Fruit fly (Drosophila melanogaster): Measurements from ENCODE around the gene CG18749.

dm6 chr3R:8251532-8251931 lies 7.7 kb downstream of the CG18749 start:
- no peak for TF ChIP-seq Mnt (GFP tag; optimal IDR thresholded peaks at IDR 0.05)
- TF ChIP-seq pad (GFP tag; optimal IDR thresholded peaks at IDR 0.05), result no peak
- TF ChIP-seq CG12768 (GFP tag; optimal IDR thresholded peaks at IDR 0.05), result no peak
- no peak for TF ChIP-seq cic (GFP tag; optimal IDR thresholded peaks at IDR 0.05)
- TF ChIP-seq Clk (GFP tag; optimal IDR thresholded peaks at IDR 0.05), result no peak
- TF ChIP-seq CG11617 (GFP tag; optimal IDR thresholded peaks at IDR 0.05), result no peak
- no peak for TF ChIP-seq toe (GFP tag; optimal IDR thresholded peaks at IDR 0.05)
- no peak for TF ChIP-seq CG14711 (tag; optimal IDR thresholded peaks at IDR 0.05)

Data from whole organism, adult.